Worm (Caenorhabditis elegans): ENCODE results near the gene ZK1127.12.
A peak's percentile ranks its signal among the peaks of the same experiment; 100 is the strongest.

The ZK1127.12 gene

DNA sequence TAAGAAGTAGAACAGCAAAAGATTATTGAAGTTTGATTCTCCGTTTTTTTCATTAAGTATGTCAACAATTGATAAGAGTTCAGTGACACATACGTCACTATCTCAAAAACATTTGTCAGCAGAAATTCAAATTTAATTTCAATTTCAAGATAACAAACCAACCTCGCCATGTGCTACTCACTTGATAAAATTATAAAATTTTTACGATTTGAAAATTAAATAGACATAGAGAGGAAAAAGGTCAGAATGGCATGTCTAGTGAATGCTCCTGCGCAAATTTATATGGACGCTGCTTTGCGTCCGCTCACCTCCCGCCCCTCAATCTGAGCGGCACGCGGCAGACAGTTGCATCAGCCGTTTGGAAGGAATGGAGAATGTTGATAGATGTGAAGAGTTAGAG lies 8.3 kb downstream of the ZK1127.12 start (continued):
- TF ChIP-seq nhr-6 (tag; optimal IDR thresholded peaks at IDR 0.05) (no peak), dve-1 (tag; optimal IDR thresholded peaks at IDR 0.05; ENCODE audit: insufficient read depth) (peak; percentile 84), madf-5 (GFP tag; IDR thresholded peaks at IDR 0.05) (no peak), nhr-28 (tag; optimal IDR thresholded peaks at IDR 0.05) (peak; percentile 28), T20F7.1 (GFP tag; optimal IDR thresholded peaks at IDR 0.05) (peak; percentile 57), dmd-6 (GFP tag; IDR thresholded peaks at IDR 0.05) (peak; percentile 98), spr-1 (tag; optimal IDR thresholded peaks at IDR 0.05) (no peak), vab-7 (GFP tag; IDR thresholded peaks at IDR 0.05) (no peak), dmd-8 (GFP tag; IDR thresholded peaks at IDR 0.05) (no peak)

DNA sequence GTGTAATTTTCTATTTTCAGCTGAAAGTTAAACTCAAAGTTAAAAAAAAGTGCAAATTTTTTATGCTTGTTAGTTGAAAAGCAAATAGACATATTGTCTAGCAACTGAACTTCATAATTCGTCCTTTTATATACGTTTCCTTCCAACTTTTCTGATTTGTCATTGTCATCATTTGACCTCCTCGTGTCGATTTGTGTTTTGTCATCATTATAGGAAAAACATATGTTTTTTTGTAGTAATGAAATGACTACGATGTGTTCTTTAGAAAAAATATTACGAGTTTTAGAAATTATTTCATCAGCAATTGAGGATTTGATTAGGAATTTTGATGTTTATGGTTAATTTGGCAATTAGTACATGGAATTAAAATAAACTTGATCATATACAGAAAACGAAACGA lies 8.9 kb downstream of the ZK1127.12 start:
- TF ChIP-seq ctbp-1 (GFP tag; IDR thresholded peaks at IDR 0.05) (no peak), unc-39 (tag; optimal IDR thresholded peaks at IDR 0.05) (no peak), hlh-30 (tag; optimal IDR thresholded peaks at IDR 0.05; ENCODE audit: insufficient read depth) (peak; percentile 41), dmd-9 (GFP tag; IDR thresholded peaks at IDR 0.05) (no peak)

DNA sequence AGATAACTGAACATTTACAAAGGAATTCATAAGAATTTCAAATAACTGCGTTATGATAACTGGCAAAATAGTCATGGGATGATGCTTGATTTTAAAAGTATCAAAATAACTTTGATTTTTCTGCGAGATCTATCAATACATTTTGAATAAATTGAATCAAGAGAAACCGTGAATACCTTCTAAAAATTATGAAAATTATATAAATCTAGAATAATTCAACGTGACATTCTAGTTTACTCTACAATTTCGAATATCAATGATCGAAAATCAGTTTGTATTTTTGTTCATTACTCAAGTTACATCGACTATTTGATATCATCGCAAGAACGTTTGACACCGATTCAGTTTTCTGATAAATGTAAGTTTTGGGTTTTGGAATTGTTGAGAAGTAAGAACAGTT lies 9.9 kb downstream of the ZK1127.12 start, which contains the start of gene acs-6:
Gene acs-6 (plus strand): TSS at position 301 of the 400 bp plus-strand sequence.
- no peak for TF ChIP-seq nhr-10 (tag; optimal IDR thresholded peaks at IDR 0.05)
- TF ChIP-seq dmd-8 (GFP tag; IDR thresholded peaks at IDR 0.05), result no peak
- TF ChIP-seq nhr-77 (tag; optimal IDR thresholded peaks at IDR 0.05), result no peak
- no peak for TF ChIP-seq nhr-25 (tag; optimal IDR thresholded peaks at IDR 0.05; ENCODE audit: borderline replicate concordance, insufficient read depth)
- TF ChIP-seq ceh-62 (tag; optimal IDR thresholded peaks at IDR 0.05), result no peak
- TF ChIP-seq ama-1 (optimal IDR thresholded peaks at IDR 0.05), result no peak
- no peak for TF ChIP-seq lin-39 (tag; optimal IDR thresholded peaks at IDR 0.05)
- TF ChIP-seq egl-27 (tag; optimal IDR thresholded peaks at IDR 0.05), result no peak
- TF ChIP-seq ztf-7 (tag; optimal IDR thresholded peaks at IDR 0.05), result no peak
- no peak for TF ChIP-seq nhr-102 (tag; optimal IDR thresholded peaks at IDR 0.05)

DNA sequence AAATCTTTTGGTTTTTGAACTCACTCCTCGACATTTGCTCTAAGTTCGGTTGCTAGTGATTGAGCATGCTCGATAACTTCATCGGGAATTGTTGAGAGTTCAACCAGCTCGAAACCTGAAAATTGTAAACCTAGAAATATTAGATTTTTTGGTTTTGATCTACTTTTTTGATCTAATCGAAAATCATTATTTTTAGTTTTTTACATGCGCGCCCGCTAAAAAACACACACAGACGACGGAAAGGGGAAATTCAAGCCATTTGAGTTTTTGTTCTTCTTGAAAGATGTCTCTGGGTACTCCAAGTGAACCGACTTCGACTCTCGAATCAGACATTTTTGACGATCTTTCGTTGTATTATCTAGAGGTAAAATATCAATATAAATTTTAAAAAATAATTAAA lies 13.5 kb downstream of the ZK1127.12 start, which contains the start of gene nos-2:
Gene nos-2 (plus strand): TSS at position 228 of the 400 bp plus-strand sequence.
- TF ChIP-seq nhr-28 (tag; optimal IDR thresholded peaks at IDR 0.05) (no peak), dve-1 (tag; optimal IDR thresholded peaks at IDR 0.05; ENCODE audit: insufficient read depth) (no peak), dmd-9 (GFP tag; IDR thresholded peaks at IDR 0.05) (no peak), nhr-11 (tag; optimal IDR thresholded peaks at IDR 0.05) (no peak), spr-1 (tag; optimal IDR thresholded peaks at IDR 0.05) (no peak), madf-5 (GFP tag; IDR thresholded peaks at IDR 0.05) (no peak), egl-27 (tag; optimal IDR thresholded peaks at IDR 0.05) (no peak), F49E8.2 (tag; optimal IDR thresholded peaks at IDR 0.05; ENCODE audit: borderline replicate concordance) (no peak), zfp-2 (tag; optimal IDR thresholded peaks at IDR 0.05) (no peak), lsy-2 (tag; optimal IDR thresholded peaks at IDR 0.05) (no peak), rbr-2 (tag; optimal IDR thresholded peaks at IDR 0.05) (no peak), hlh-11 (tag; optimal IDR thresholded peaks at IDR 0.05) (no peak), aha-1 (tag) (no peak), nhr-10 (tag; optimal IDR thresholded peaks at IDR 0.05) (no peak), daf-19 (GFP tag; conservative IDR thresholded peaks at IDR 0.05) (no peak), jun-1 (tag; optimal IDR thresholded peaks at IDR 0.05) (no peak), attf-4 (tag; optimal IDR thresholded peaks at IDR 0.05) (no peak), hif-1 (tag; optimal IDR thresholded peaks at IDR 0.05) (no peak)

DNA sequence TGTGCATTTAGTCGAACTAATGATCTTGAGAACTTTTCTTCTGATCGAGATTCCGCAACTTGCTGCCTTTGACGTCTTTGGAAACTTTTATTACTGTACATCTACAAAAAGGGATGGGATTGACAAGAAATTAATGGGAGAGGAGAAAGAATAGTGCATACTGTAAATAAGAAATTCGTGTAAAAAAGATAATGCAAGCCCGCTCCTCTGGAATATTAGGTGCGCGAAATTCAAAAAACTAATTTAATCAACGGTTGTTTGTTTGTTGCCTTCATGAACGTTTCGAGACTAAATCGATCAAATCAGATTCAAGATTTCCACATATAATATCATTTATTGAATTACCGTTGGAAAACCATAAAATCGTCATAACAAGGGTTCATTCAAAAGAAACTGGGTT lies 18.0 kb downstream of the ZK1127.12 start, which contains the start of gene him-14:
Gene him-14 (minus strand): TSS at position 101 of the 400 bp plus-strand sequence.
- no peak for TF ChIP-seq T26A8.4 (GFP tag; IDR thresholded peaks at IDR 0.05)
- peak; percentile 82 for TF ChIP-seq aha-1 (tag)

Data from whole organism, L4 larva.